Worm (Caenorhabditis elegans) whole organism, L1 larva: ENCODE results near the gene fbl-1.

Experiments used
- C34B4.2 ChIP-seq: sonication (generic microtip); optimal IDR thresholded peaks from 2 replicates; lab custom pipeline; 2017; ENCODE audit warnings: mild to moderate bottlenecking, missing genetic modification characterization, missing compliant biosample characterization
- egl-13 ChIP-seq: sonication (generic microtip); optimal IDR thresholded peaks from 2 replicates; lab custom pipeline; 2016; ENCODE audit warnings: missing genotype, missing genetic modification reagents, missing genetic modification characterization, missing compliant biosample characterization
- fkh-4 ChIP-seq: sonication (generic microtip); optimal IDR thresholded peaks from 2 replicates; lab custom pipeline; 2016; ENCODE audit warnings: missing compliant biosample characterization, missing genetic modification characterization, borderline replicate concordance
- lin-13 ChIP-seq: fragments of 150-350 bp; optimal IDR thresholded peaks from 2 replicates; lab custom pipeline; 2014; ENCODE audit warnings: missing biosample characterization, missing genetic modification reagents, missing genetic modification characterization
- lin-14 ChIP-seq: fragments of 200-800 bp; sonication (Bioruptor generic); optimal IDR thresholded peaks from 2 replicates; lab custom pipeline; 2018; ENCODE audit warnings: mild to moderate bottlenecking, missing genetic modification characterization, moderate library complexity, missing compliant biosample characterization
- mef-2 ChIP-seq: fragments of 150-350 bp; optimal IDR thresholded peaks from 2 replicates; lab custom pipeline; 2014; ENCODE audit warnings: missing biosample characterization, missing genetic modification characterization
- nhr-76 ChIP-seq: sonication (generic microtip); optimal IDR thresholded peaks from 2 replicates; lab custom pipeline; 2017; ENCODE audit warnings: missing biosample characterization, missing genetic modification characterization
- nhr-90 ChIP-seq: sonication (generic microtip); optimal IDR thresholded peaks from 2 replicates; lab custom pipeline; 2016; ENCODE audit warnings: mild to moderate bottlenecking, missing genetic modification characterization, missing compliant biosample characterization; ENCODE audit not compliant: poor library complexity
- tbx-2 ChIP-seq: sonication (generic microtip); optimal IDR thresholded peaks from 2 replicates; lab custom pipeline; 2016; ENCODE audit warnings: missing genetic modification characterization, missing compliant biosample characterization

- no peak for TF ChIP-seq lin-13 (GFP tag; lab: Kevin White, UChicago)
- no peak for TF ChIP-seq mef-2 (tag; lab: Kevin White, UChicago)
- TF ChIP-seq egl-13 (tag; lab: Kevin White, UChicago): no peak
- no peak for TF ChIP-seq lin-14 (GFP tag; lab: Kevin White, UChicago)
- TF ChIP-seq nhr-90 (tag; lab: Kevin White, UChicago): no peak
- TF ChIP-seq C34B4.2 (tag; lab: Kevin White, UChicago): no peak
- no peak for TF ChIP-seq fkh-4 (tag; lab: Kevin White, UChicago)
- TF ChIP-seq nhr-76: no peak
- no peak for TF ChIP-seq tbx-2 (tag; lab: Kevin White, UChicago)
These were observed 44.3 kb upstream of the fbl-1 start, which contains the start of gene sru-3 for ce11 chrIV:9496306-9496705.
